Fruit fly (Drosophila melanogaster): Measurements from ENCODE around the gene CG45488.

Gene CG45488

dm6 chrX:19889128-19889756 lies 31.0 kb downstream of the CG45488 start (continued):
- peak; percentile 61 for TF ChIP-seq Sox15 (GFP tag; optimal IDR thresholded peaks at IDR 0.05)
- TF ChIP-seq Eip93F (GFP tag; optimal IDR thresholded peaks at IDR 0.05): no peak
- TF ChIP-seq CG16779 (tag; optimal IDR thresholded peaks at IDR 0.05): no peak
- no peak for TF ChIP-seq CG8319 (GFP tag; optimal IDR thresholded peaks at IDR 0.05)
- TF ChIP-seq Sox102F (GFP tag; optimal IDR thresholded peaks at IDR 0.05): peak; percentile 79
- TF ChIP-seq CG4318 (GFP tag; optimal IDR thresholded peaks at IDR 0.05): peak; percentile 46
- peak; percentile 57 for TF ChIP-seq CG11902 (GFP tag; optimal IDR thresholded peaks at IDR 0.05)
- peak; percentile 66 for TF ChIP-seq Hr4 (GFP tag; optimal IDR thresholded peaks at IDR 0.05)
- TF ChIP-seq CG8119 (GFP tag; IDR thresholded peaks at IDR 0.05): peak; percentile 33; the same call in 1 of the 3 replicates

dm6 chrX:19886936-19887934 lies 33.0 kb downstream of the CG45488 start:
- TF ChIP-seq svp (GFP tag) (peak; percentile 73), CG6808 (GFP tag; optimal IDR thresholded peaks at IDR 0.05) (peak; percentile 75), acj6 (GFP tag; optimal IDR thresholded peaks at IDR 0.05) (no peak), Smox (GFP tag; optimal IDR thresholded peaks at IDR 0.05) (peak; percentile 21), CG11762 (GFP tag; optimal IDR thresholded peaks at IDR 0.05; ENCODE audit: insufficient read depth) (peak; percentile 55), CG10631 (GFP tag; optimal IDR thresholded peaks at IDR 0.05) (peak; percentile 15), esn (GFP tag; optimal IDR thresholded peaks at IDR 0.05) (peak; percentile 39), CG34406 (GFP tag; optimal IDR thresholded peaks at IDR 0.05) (peak; percentile 21), fkh (GFP tag; optimal IDR thresholded peaks at IDR 0.05) (peak; percentile 18), CG32006 (GFP tag; optimal IDR thresholded peaks at IDR 0.05) (peak; percentile 67), CG9139 (GFP tag; optimal IDR thresholded peaks at IDR 0.05) (peak; percentile 57), Eip75B (GFP tag; optimal IDR thresholded peaks at IDR 0.05) (peak; percentile 60), CG7368 (GFP tag; optimal IDR thresholded peaks at IDR 0.05) (no peak), CG8119 (GFP tag; IDR thresholded peaks at IDR 0.05) (peak; percentile 69), fd59A (GFP tag; optimal IDR thresholded peaks at IDR 0.05) (peak; percentile 18), lz (GFP tag; optimal IDR thresholded peaks at IDR 0.05) (peak; percentile 6), Sox14 (GFP tag; optimal IDR thresholded peaks at IDR 0.05) (peak; percentile 56), OdsH (GFP tag; optimal IDR thresholded peaks at IDR 0.05) (peak; percentile 17), CG3919 (GFP tag; optimal IDR thresholded peaks at IDR 0.05) (peak; percentile 65), CG6163 (GFP tag; IDR thresholded peaks at IDR 0.05) (peak; percentile 83), topi (GFP tag; optimal IDR thresholded peaks at IDR 0.05) (peak; percentile 43), Hr4 (GFP tag; optimal IDR thresholded peaks at IDR 0.05) (no peak), Eip78C (GFP tag) (peak; percentile 77), eg (GFP tag; IDR thresholded peaks at IDR 0.05) (peak; percentile 82), CG8632 (GFP tag; optimal IDR thresholded peaks at IDR 0.05) (peak; percentile 20), pdm3 (GFP tag; optimal IDR thresholded peaks at IDR 0.05) (peak; percentile 42), Hr38 (GFP tag; optimal IDR thresholded peaks at IDR 0.05) (no peak), net (GFP tag; optimal IDR thresholded peaks at IDR 0.05) (peak; percentile 71), CG6792 (GFP tag; optimal IDR thresholded peaks at IDR 0.05) (peak; percentile 16), Met (GFP tag; optimal IDR thresholded peaks at IDR 0.05) (no peak), dac (GFP tag; optimal IDR thresholded peaks at IDR 0.05) (peak; percentile 58), achi (GFP tag; optimal IDR thresholded peaks at IDR 0.05) (peak; percentile 46), ss (GFP tag; optimal IDR thresholded peaks at IDR 0.05) (peak; percentile 77), CG11902 (GFP tag; optimal IDR thresholded peaks at IDR 0.05) (no peak), fd85E (GFP tag; optimal IDR thresholded peaks at IDR 0.05) (no peak), CG6854 (GFP tag; optimal IDR thresholded peaks at IDR 0.05) (peak; percentile 68), CG31627 (GFP tag; optimal IDR thresholded peaks at IDR 0.05) (no peak), CG8319 (GFP tag; optimal IDR thresholded peaks at IDR 0.05) (no peak), Ets21C (GFP tag; optimal IDR thresholded peaks at IDR 0.05) (no peak), cyc (GFP tag; optimal IDR thresholded peaks at IDR 0.05) (peak; percentile 2), spab (GFP tag; optimal IDR thresholded peaks at IDR 0.05) (peak; percentile 51), vri (GFP tag; optimal IDR thresholded peaks at IDR 0.05) (peak; percentile 95)

Measured in whole organism, prepupa.